Worm (Caenorhabditis elegans) whole organism, L3 larva: ENCODE measurements around the gene tpi-1.

ENCODE experiments used
- R02D3.7 ChIP-seq: fragments of 150-350 bp; optimal IDR thresholded peaks from 2 replicates; lab custom pipeline; 2014; ENCODE audit warnings: missing biosample characterization, missing genetic modification characterization
- ZK546.5 ChIP-seq: sonication (generic microtip); optimal IDR thresholded peaks from 2 replicates; lab custom pipeline; 2017; ENCODE audit warnings: missing biosample characterization, missing genetic modification characterization
- aly-2 ChIP-seq: fragments of 150-350 bp; optimal IDR thresholded peaks from 2 replicates; lab custom pipeline; 2014; ENCODE audit warnings: missing biosample characterization, missing genetic modification characterization
- ama-1 ChIP-seq: fragments of 150-350 bp; optimal IDR thresholded peaks from 2 replicates; lab custom pipeline; 2018
- ceh-16 ChIP-seq: sonication (generic microtip); optimal IDR thresholded peaks from 2 replicates; lab custom pipeline; 2017; ENCODE audit warnings: missing biosample characterization, missing genetic modification characterization
- ceh-28 ChIP-seq: fragments of 150-350 bp; optimal IDR thresholded peaks from 2 replicates; lab custom pipeline; 2014; ENCODE audit warnings: missing biosample characterization, missing genetic modification reagents, missing genetic modification characterization
- daf-12 ChIP-seq: fragments of 150-350 bp; optimal IDR thresholded peaks from 2 replicates; lab custom pipeline; 2014; ENCODE audit warnings: missing biosample characterization, missing genetic modification reagents, missing genetic modification characterization
- egl-27 ChIP-seq: sonication (generic microtip); optimal IDR thresholded peaks from 4 replicates; lab custom pipeline; 2017; ENCODE audit warnings: missing biosample characterization, missing genetic modification reagents, missing genetic modification characterization
- egl-5 ChIP-seq: fragments of 150-350 bp; optimal IDR thresholded peaks from 2 replicates; lab custom pipeline; 2017; ENCODE audit warnings: missing biosample characterization, missing genetic modification reagents, missing genetic modification characterization, inconsistent platforms
- elt-1 ChIP-seq: fragments of 150-350 bp; optimal IDR thresholded peaks from 2 replicates; lab custom pipeline; 2014; ENCODE audit warnings: missing biosample characterization, missing genetic modification characterization
- elt-2 ChIP-seq: sonication (generic microtip); optimal IDR thresholded peaks from 2 replicates; lab custom pipeline; 2016; ENCODE audit warnings: missing genetic modification reagents, mild to moderate bottlenecking, missing genetic modification characterization, missing compliant biosample characterization
- eor-1 ChIP-seq, 2 experiments: fragments of 150-350 bp; optimal IDR thresholded peaks; 2 replicates each; lab custom pipeline; 2014 to 2018; ENCODE audit warnings: missing biosample characterization in 2 of 2, missing genetic modification characterization in 2 of 2
- hmg-11 ChIP-seq: sonication (generic microtip); optimal IDR thresholded peaks from 2 replicates; lab custom pipeline; 2016; ENCODE audit warnings: missing genetic modification characterization, missing compliant biosample characterization
- jun-1 ChIP-seq: fragments of 150-350 bp; optimal IDR thresholded peaks from 2 replicates; lab custom pipeline; 2014; ENCODE audit warnings: missing biosample characterization, missing genetic modification reagents, missing genetic modification characterization
- lin-15B ChIP-seq: fragments of 150-350 bp; optimal IDR thresholded peaks from 2 replicates; lab custom pipeline; 2014; ENCODE audit warnings: missing biosample characterization, missing genetic modification characterization
- lin-39 ChIP-seq: fragments of 150-350 bp; optimal IDR thresholded peaks from 2 replicates; lab custom pipeline; 2018; ENCODE audit warnings: missing biosample characterization, missing genetic modification reagents, missing genetic modification characterization
- lsy-12 ChIP-seq: sonication (generic microtip); optimal IDR thresholded peaks from 2 replicates; lab custom pipeline; 2016; ENCODE audit warnings: mild to moderate bottlenecking, missing genetic modification characterization, missing compliant biosample characterization
- mdl-1 ChIP-seq: fragments of 150-350 bp; optimal IDR thresholded peaks from 2 replicates; lab custom pipeline; 2014; ENCODE audit warnings: missing biosample characterization, missing genetic modification characterization
- nfya-1 ChIP-seq: sonication (generic microtip); optimal IDR thresholded peaks from 2 replicates; lab custom pipeline; 2017; ENCODE audit warnings: missing genetic modification characterization, mild to moderate bottlenecking, missing compliant biosample characterization, antibody characterized with exemption, moderate library complexity; ENCODE audit not compliant: insufficient read depth
- nhr-12 ChIP-seq: fragments of 150-350 bp; optimal IDR thresholded peaks from 2 replicates; lab custom pipeline; 2014; ENCODE audit warnings: missing biosample characterization, missing genetic modification characterization
- nhr-23 ChIP-seq: fragments of 150-350 bp; optimal IDR thresholded peaks from 2 replicates; lab custom pipeline; 2014; ENCODE audit warnings: missing biosample characterization, missing genetic modification reagents, missing genetic modification characterization
- nhr-237 ChIP-seq: fragments of 150-350 bp; optimal IDR thresholded peaks from 2 replicates; lab custom pipeline; 2014; ENCODE audit warnings: missing biosample characterization, missing genetic modification characterization
- nhr-25 ChIP-seq: sonication (generic microtip); optimal IDR thresholded peaks from 2 replicates; lab custom pipeline; 2017; ENCODE audit warnings: missing biosample characterization, missing genetic modification characterization
- nhr-28 ChIP-seq: fragments of 150-350 bp; optimal IDR thresholded peaks from 2 replicates; lab custom pipeline; 2014; ENCODE audit warnings: missing biosample characterization, missing genetic modification characterization
- nhr-43 ChIP-seq: sonication (generic microtip); optimal IDR thresholded peaks from 2 replicates; lab custom pipeline; 2016; ENCODE audit warnings: mild to moderate bottlenecking, missing genetic modification characterization, missing compliant biosample characterization; ENCODE audit not compliant: poor library complexity, severe bottlenecking
- nhr-67 ChIP-seq: fragments of 150-350 bp; optimal IDR thresholded peaks from 2 replicates; lab custom pipeline; 2014; ENCODE audit warnings: missing biosample characterization, missing genetic modification characterization
- nhr-76 ChIP-seq: fragments of 150-350 bp; sonication (generic microtip); optimal IDR thresholded peaks from 5 replicates; lab custom pipeline; 2014; ENCODE audit warnings: missing biosample characterization, missing genetic modification characterization
- pha-4 ChIP-seq: fragments of 150-350 bp; optimal IDR thresholded peaks from 2 replicates; lab custom pipeline; 2014; ENCODE audit warnings: missing biosample characterization, missing genetic modification reagents, missing genetic modification characterization
- pqm-1 ChIP-seq: fragments of 150-350 bp; optimal IDR thresholded peaks from 2 replicates; lab custom pipeline; 2017; ENCODE audit warnings: missing biosample characterization, missing genetic modification characterization, inconsistent platforms
- sea-2 ChIP-seq: fragments of 150-350 bp; sonication (generic microtip); optimal IDR thresholded peaks from 4 replicates; lab custom pipeline; 2014; ENCODE audit warnings: missing biosample characterization, missing genetic modification reagents, missing genetic modification characterization
- skn-1 ChIP-seq: fragments of 150-350 bp; optimal IDR thresholded peaks from 2 replicates; lab custom pipeline; 2014; ENCODE audit warnings: missing biosample characterization, missing genetic modification characterization
- snpc-4 ChIP-seq: fragments of 150-350 bp; optimal IDR thresholded peaks from 2 replicates; lab custom pipeline; 2014; ENCODE audit warnings: missing biosample characterization, missing genetic modification characterization
- unc-39 ChIP-seq: sonication (generic microtip); optimal IDR thresholded peaks from 4 replicates; lab custom pipeline; 2017; ENCODE audit warnings: missing biosample characterization, missing genetic modification characterization
- zag-1 ChIP-seq: fragments of 150-350 bp; optimal IDR thresholded peaks from 2 replicates; lab custom pipeline; 2014; ENCODE audit warnings: missing biosample characterization, missing genetic modification characterization
- ztf-4 ChIP-seq: fragments of 150-350 bp; optimal IDR thresholded peaks from 2 replicates; lab custom pipeline; 2014; ENCODE audit warnings: missing biosample characterization, missing genetic modification characterization

Gene tpi-1

DNA sequence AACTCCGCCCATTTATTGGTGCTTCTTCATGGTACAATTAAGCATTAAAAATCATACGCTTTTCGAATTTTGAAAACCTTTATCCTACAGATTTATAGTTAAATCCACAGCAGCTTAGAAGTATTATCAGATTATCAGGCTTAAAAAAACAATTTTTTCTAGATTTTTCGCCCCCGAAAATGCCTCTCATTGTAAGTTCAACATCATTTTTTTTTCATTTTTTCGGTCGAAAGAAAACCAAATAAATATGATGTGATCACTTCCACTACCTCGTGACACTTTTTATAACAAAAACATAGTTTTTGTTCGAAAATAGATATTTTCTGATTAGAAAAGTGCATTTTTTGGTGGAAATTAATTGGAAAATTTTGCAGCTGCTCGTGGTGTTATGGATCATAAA is 2.2 kb upstream of the tpi-1 start:
- TF ChIP-seq pha-4 (tag; lab: Kevin White, UChicago): peak; percentile 25
- TF ChIP-seq nhr-23 (tag; lab: Kevin White, UChicago): no peak
- no peak for TF ChIP-seq unc-39 (tag; lab: Kevin White, UChicago)
- TF ChIP-seq nhr-28 (tag; lab: Kevin White, UChicago): no peak

DNA sequence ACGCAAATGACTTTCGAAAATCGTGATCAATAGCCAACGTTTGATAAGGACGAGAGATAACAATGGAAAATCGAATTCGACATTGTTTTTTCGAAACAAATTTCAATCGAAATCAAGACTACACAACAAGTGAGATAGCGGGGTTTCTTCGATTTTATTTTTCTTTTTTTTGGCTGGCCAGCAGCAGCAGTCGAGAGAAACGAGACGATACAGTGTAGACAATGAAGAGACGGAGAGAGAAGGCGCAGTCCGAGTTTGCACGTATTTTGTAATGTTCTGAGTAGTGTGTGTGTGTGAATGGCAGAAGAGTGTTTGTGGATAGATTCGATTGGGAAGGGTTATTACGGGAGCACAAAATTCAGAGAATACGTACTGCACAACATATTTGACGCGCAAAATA is 1.2 kb upstream of the tpi-1 start:
- no peak for TF ChIP-seq nhr-25
- TF ChIP-seq hmg-11 (tag; lab: Kevin White, UChicago): peak; percentile 80
- peak; percentile 73 for TF ChIP-seq pha-4 (tag; lab: Kevin White, UChicago)
- TF ChIP-seq sea-2 (GFP tag; lab: Kevin White, UChicago): no peak
- peak; percentile 10 for TF ChIP-seq ceh-28
- TF ChIP-seq elt-1: no peak
- TF ChIP-seq egl-5 (tag; lab: Kevin White, UChicago): no peak
- peak; percentile 80 for TF ChIP-seq ama-1 (lab: Kevin White, UChicago)
- no peak for TF ChIP-seq nhr-12
- no peak for TF ChIP-seq unc-39 (tag; lab: Kevin White, UChicago)
- no peak for TF ChIP-seq nhr-67
- peak; percentile 90 for TF ChIP-seq pqm-1 (tag; lab: Kevin White, UChicago)
- TF ChIP-seq elt-2 (tag; lab: Kevin White, UChicago): peak; percentile 90
- TF ChIP-seq lin-15B: peak; percentile 68
- TF ChIP-seq egl-27 (tag; lab: Kevin White, UChicago): no peak
- no peak for TF ChIP-seq ztf-4
- TF ChIP-seq nhr-43 (tag; lab: Kevin White, UChicago): peak; percentile 3
- TF ChIP-seq nhr-23 (tag; lab: Kevin White, UChicago): no peak
- peak; percentile 77 for TF ChIP-seq nfya-1 (tag; lab: Kevin White, UChicago)
- TF ChIP-seq skn-1 (tag; lab: Kevin White, UChicago): no peak
- TF ChIP-seq snpc-4: peak; percentile 27
- TF ChIP-seq aly-2 (tag; lab: Kevin White, UChicago): no peak
- TF ChIP-seq lin-39 (tag; lab: Kevin White, UChicago): peak; percentile 66
- no peak for TF ChIP-seq mdl-1
- TF ChIP-seq daf-12 (tag; lab: Kevin White, UChicago): no peak
- peak; percentile 30 for TF ChIP-seq jun-1
- no peak for TF ChIP-seq lsy-12 (tag; lab: Kevin White, UChicago)

DNA sequence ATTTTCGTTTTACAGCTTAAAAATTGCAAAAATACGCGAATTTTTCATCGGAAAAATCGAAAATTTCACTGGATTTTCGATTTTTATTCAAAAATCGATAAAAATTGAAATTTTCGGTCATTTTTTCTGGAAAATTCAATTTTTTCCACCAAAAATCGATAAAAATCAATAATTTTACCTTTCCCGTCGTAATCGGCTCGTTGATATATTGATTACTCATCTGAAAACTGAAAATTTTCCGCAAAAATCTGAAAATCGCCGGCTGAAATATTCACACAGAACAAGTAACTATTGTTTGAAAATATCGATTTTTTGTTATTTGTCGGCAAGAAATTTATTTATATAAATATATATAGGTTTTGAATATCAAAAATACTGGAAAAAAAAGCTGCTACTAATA is 2.4 kb downstream of the tpi-1 start, which contains the start of gene cyn-16:
Gene cyn-16 (minus strand): TSS at position 227 of the 400 bp plus-strand sequence.
- TF ChIP-seq elt-1: no peak
- TF ChIP-seq skn-1 (tag; lab: Kevin White, UChicago): no peak
- TF ChIP-seq ceh-16 (tag; lab: Kevin White, UChicago): no peak
- TF ChIP-seq nhr-237 (tag; lab: Kevin White, UChicago): no peak
- peak; percentile 73 for TF ChIP-seq ceh-28
- TF ChIP-seq eor-1 (tag; optimal IDR thresholded peaks at IDR 0.05; lab: Kevin White, UChicago): no peak
- TF ChIP-seq ZK546.5: no peak
- peak; percentile 44 for TF ChIP-seq ama-1 (lab: Kevin White, UChicago)
- TF ChIP-seq R02D3.7 (tag; lab: Kevin White, UChicago): no peak

DNA sequence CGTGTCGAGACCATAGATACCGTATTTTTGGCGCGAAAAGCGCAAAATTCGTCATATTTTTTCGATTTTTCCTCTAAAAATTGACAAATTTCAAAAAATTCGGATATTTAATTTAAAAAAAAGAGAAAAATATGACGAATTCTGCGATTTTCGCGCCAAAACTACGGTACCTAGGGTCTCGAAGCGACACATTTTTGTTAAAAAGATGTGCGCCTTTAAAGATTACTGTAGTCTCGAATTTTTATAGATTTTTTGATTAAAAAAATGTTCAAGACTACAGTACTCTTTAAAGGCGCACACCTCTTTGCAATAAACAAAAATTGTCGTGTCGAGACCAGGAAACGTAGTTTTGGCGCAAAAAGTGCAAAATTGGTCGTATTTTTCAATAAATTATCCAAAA is 2.9 kb downstream of the tpi-1 start:
- TF ChIP-seq lsy-12 (tag; lab: Kevin White, UChicago): no peak
- TF ChIP-seq nhr-23 (tag; lab: Kevin White, UChicago): no peak
- TF ChIP-seq elt-2 (tag; lab: Kevin White, UChicago): no peak
- TF ChIP-seq ceh-16 (tag; lab: Kevin White, UChicago): no peak
- TF ChIP-seq snpc-4: no peak
- no peak for TF ChIP-seq zag-1 (tag; lab: Kevin White, UChicago)
- no peak for TF ChIP-seq nhr-43 (tag; lab: Kevin White, UChicago)
- no peak for TF ChIP-seq ceh-28
- no peak for TF ChIP-seq nhr-76 (tag; lab: Kevin White, UChicago)
- TF ChIP-seq mdl-1: no peak
- TF ChIP-seq ama-1 (lab: Kevin White, UChicago): no peak
- no peak for TF ChIP-seq nfya-1 (tag; lab: Kevin White, UChicago)
- no peak for TF ChIP-seq lin-39 (tag; lab: Kevin White, UChicago)
- no peak for TF ChIP-seq sea-2 (GFP tag; lab: Kevin White, UChicago)
- no peak for TF ChIP-seq lin-15B
- no peak for TF ChIP-seq hmg-11 (tag; lab: Kevin White, UChicago)
- TF ChIP-seq, all 47 proteins: peak for 0
